Fruit fly (Drosophila melanogaster): ENCODE results near the gene CG44014.

DNA sequence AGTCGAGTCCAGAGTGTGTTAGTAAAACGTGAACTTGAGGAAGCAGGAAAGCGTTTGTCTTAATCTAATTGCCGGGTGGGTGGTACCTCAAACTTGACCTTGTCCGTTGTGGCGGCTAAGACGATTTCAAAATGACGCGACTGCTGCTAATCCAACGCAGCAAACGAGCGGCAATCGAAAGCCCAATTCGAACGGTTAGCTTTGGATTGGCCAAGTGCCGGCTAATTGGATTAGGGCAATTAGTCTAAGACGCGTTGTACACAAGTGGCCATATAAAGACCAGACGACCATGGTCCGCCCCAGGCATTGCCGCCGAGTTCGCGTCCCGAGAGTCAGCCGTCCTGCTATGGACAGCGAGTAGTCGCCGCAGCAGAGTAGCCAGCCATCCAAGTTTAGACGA lies 25.8 kb downstream of the CG44014 start, which contains the start of gene Rh6:
- TF ChIP-seq CG8632 (GFP tag; optimal IDR thresholded peaks at IDR 0.05), result no peak
- TF ChIP-seq CG6163 (GFP tag; IDR thresholded peaks at IDR 0.05), result no peak
- no peak for TF ChIP-seq Ets21C (GFP tag; optimal IDR thresholded peaks at IDR 0.05)
- no peak for TF ChIP-seq Eip78C (GFP tag)
- TF ChIP-seq CG3032 (tag; optimal IDR thresholded peaks at IDR 0.05), result no peak
- no peak for TF ChIP-seq CG10631 (GFP tag; optimal IDR thresholded peaks at IDR 0.05)
- TF ChIP-seq OdsH (GFP tag; optimal IDR thresholded peaks at IDR 0.05), result no peak

Data from whole organism, prepupa.